Worm (Caenorhabditis elegans): Measurements from ENCODE around the gene F44A6.5.

F44A6.5 gene

DNA sequence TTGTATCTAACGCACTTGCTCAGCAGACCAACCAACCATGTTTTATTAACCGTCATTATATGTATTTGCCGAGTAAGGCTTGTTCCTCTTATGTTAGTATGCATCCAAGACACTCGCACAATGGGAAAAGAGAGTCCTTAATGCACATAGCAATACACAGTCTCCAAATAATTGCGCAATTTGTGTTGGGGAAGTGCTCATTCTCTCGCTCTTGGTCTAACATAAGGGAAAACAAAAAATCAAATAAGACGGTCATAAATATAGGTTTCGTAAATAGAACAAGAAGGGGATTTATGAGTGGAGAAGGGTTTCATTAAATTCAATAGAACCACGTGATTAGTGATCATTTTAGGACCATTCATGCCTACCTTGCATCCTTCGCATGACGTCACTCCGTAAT lies 15.2 kb downstream of the F44A6.5 start:
- TF ChIP-seq madf-10 (tag; optimal IDR thresholded peaks at IDR 0.05): no peak
- no peak for TF ChIP-seq snpc-3.4 (tag; optimal IDR thresholded peaks at IDR 0.05)
- no peak for TF ChIP-seq rec-8 (tag; optimal IDR thresholded peaks at IDR 0.05)
- TF ChIP-seq tlf-1 (GFP tag; optimal IDR thresholded peaks at IDR 0.05): no peak
- TF ChIP-seq him-1 (tag; optimal IDR thresholded peaks at IDR 0.05): no peak
- no peak for TF ChIP-seq madf-6 (GFP tag; IDR thresholded peaks at IDR 0.05)
- no peak for TF ChIP-seq ceh-40 (GFP tag; IDR thresholded peaks at IDR 0.05)
- TF ChIP-seq let-607 (tag; optimal IDR thresholded peaks at IDR 0.05): no peak
- TF ChIP-seq T07F8.4 (tag; optimal IDR thresholded peaks at IDR 0.05): no peak
- no peak for TF ChIP-seq pha-4 (tag; optimal IDR thresholded peaks at IDR 0.05)
- no peak for TF ChIP-seq lin-26 (GFP tag; IDR thresholded peaks at IDR 0.05)
- TF ChIP-seq hlh-12 (tag; optimal IDR thresholded peaks at IDR 0.05): no peak
- TF ChIP-seq K12H6.12 (tag; optimal IDR thresholded peaks at IDR 0.05): no peak
- TF ChIP-seq let-526 (GFP tag; IDR thresholded peaks at IDR 0.05): no peak
- TF ChIP-seq hlh-26 (GFP tag; conservative IDR thresholded peaks at IDR 0.05): no peak
- no peak for TF ChIP-seq die-1 (tag; optimal IDR thresholded peaks at IDR 0.05)
- TF ChIP-seq sea-2 (GFP tag; IDR thresholded peaks at IDR 0.05): no peak
- no peak for TF ChIP-seq mel-28 (tag; optimal IDR thresholded peaks at IDR 0.05; ENCODE audit: borderline replicate concordance)
- TF ChIP-seq xnd-1 (tag; optimal IDR thresholded peaks at IDR 0.05): no peak
- TF ChIP-seq T26A5.8 (tag; optimal IDR thresholded peaks at IDR 0.05): no peak

DNA sequence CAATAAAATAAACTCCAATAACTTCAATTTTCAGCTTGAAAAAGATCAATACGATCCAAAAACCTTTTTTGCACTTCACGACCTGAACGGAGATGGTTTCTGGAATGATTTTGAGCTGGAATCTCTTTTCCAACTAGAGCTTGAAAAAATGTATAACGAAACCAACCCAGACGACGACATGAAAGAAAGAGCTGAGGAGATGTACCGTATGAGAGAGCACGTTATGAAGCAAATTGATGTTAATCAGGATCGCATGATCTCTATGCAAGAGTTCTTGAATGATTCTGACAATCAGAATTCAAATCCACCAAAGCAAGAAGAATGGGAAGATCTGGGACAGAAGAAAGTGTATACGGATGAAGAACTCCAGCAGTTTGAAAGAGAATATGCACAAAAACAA lies 19.5 kb downstream of the F44A6.5 start:
- TF ChIP-seq Y53G8AR.9 (GFP tag; conservative IDR thresholded peaks at IDR 0.05) (no peak), T07F8.4 (tag; optimal IDR thresholded peaks at IDR 0.05) (no peak), ztf-3 (GFP tag; optimal IDR thresholded peaks at IDR 0.05) (no peak), ccch-3 (GFP tag; optimal IDR thresholded peaks at IDR 0.05) (no peak), rpc-1 (optimal IDR thresholded peaks at IDR 0.05) (no peak), rpc-1 (tag; optimal IDR thresholded peaks at IDR 0.05) (no peak), xnd-1 (tag; optimal IDR thresholded peaks at IDR 0.05) (no peak), ztf-26 (tag; optimal IDR thresholded peaks at IDR 0.05) (no peak), ekl-4 (GFP tag; IDR thresholded peaks at IDR 0.05) (no peak), K11D2.4 (GFP tag; IDR thresholded peaks at IDR 0.05) (no peak), B0261.1 (tag; optimal IDR thresholded peaks at IDR 0.05) (no peak), nfya-2 (GFP tag; IDR thresholded peaks at IDR 0.05) (no peak)

DNA sequence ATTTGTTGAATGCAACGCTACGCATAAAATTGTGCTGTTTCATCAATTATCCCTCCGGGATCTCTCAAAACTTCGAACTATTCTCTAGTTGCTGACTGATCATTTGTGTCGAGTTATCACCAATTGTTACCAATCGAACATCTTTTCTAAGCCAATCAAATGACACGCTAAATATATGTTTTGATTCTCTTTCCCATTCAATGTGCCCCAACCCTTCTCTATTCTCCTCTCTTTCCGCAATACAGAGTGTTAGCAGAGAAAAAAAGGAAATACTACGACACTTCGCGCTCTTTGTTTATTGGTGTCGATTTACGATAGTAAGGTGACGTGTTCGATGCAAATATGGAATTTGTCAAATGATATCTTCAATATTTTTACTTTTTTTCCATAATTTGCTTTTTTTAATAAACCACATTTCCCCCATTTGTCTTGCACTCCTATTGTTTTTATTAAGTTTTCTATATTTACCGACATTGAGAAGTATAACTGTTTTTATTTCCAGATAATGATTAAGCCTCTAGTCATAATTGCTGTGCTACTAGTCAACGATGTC lies 21.4 kb downstream of the F44A6.5 start, which contains the start of gene nucb-1:
TSS of gene nucb-1 (plus strand) at position 503 of the 553 bp plus-strand sequence.
- peak; percentile 17 for TF ChIP-seq unc-62 (GFP tag; optimal IDR thresholded peaks at IDR 0.05)
- no peak for TF ChIP-seq cebp-1 (GFP tag; IDR thresholded peaks at IDR 0.05)
- TF ChIP-seq cebp-1 (tag; optimal IDR thresholded peaks at IDR 0.05): peak; percentile 45
- TF ChIP-seq nhr-90 (tag; optimal IDR thresholded peaks at IDR 0.05): no peak
- TF ChIP-seq attf-6 (GFP tag; IDR thresholded peaks at IDR 0.05): no peak
- peak; percentile 67 for TF ChIP-seq nhr-80 (tag; optimal IDR thresholded peaks at IDR 0.05)
- TF ChIP-seq F52B5.7 (tag; optimal IDR thresholded peaks at IDR 0.05): no peak
- TF ChIP-seq lin-40 (tag; optimal IDR thresholded peaks at IDR 0.05): peak; percentile 59
- peak; percentile 34; the same call in 1 of the 2 replicates for TF ChIP-seq hmg-1.2 (GFP tag; IDR thresholded peaks at IDR 0.05)
- peak; percentile 31 for TF ChIP-seq attf-5 (GFP tag; optimal IDR thresholded peaks at IDR 0.05)
- TF ChIP-seq let-607 (tag; optimal IDR thresholded peaks at IDR 0.05): peak; percentile 87 to 96
- peak; percentile 94 for TF ChIP-seq attf-3 (GFP tag; conservative IDR thresholded peaks at IDR 0.05)
